Worm (Caenorhabditis elegans) whole organism, young adult: ENCODE measurements around the gene php-3.

ENCODE experiments used
- F10E7.11 ChIP-seq: sonication (generic microtip); optimal IDR thresholded peaks from 2 replicates; lab custom pipeline; 2017; ENCODE audit warnings: mild to moderate bottlenecking, missing genetic modification characterization, moderate library complexity, missing compliant biosample characterization
- F23B12.7 ChIP-seq: sonication (generic microtip); optimal IDR thresholded peaks from 2 replicates; lab custom pipeline; 2017; ENCODE audit warnings: missing genetic modification characterization, mild to moderate bottlenecking, missing compliant biosample characterization, antibody characterized with exemption, moderate library complexity; ENCODE audit not compliant: insufficient read depth
- F39B2.1 ChIP-seq: fragments of 200-800 bp; sonication (Bioruptor generic); IDR thresholded peaks from 2 replicates; pipeline ENCODE4 v1.3.6; 2022; ENCODE audit warnings: missing genetic modification reagents, missing genetic modification characterization, missing compliant biosample characterization
- F57A8.1 ChIP-seq: fragments of 200-800 bp; sonication (Bioruptor generic); optimal IDR thresholded peaks from 2 replicates; lab custom pipeline; 2018; ENCODE audit warnings: mild to moderate bottlenecking, missing genetic modification characterization, moderate library complexity, missing compliant biosample characterization
- F57C9.4 ChIP-seq: sonication (generic microtip); optimal IDR thresholded peaks from 2 replicates; lab custom pipeline; 2017; ENCODE audit warnings: mild to moderate bottlenecking, missing genetic modification characterization, missing compliant biosample characterization
- T07F8.4 ChIP-seq: sonication (generic microtip); optimal IDR thresholded peaks from 2 replicates; lab custom pipeline; 2016; ENCODE audit warnings: mild to moderate bottlenecking, missing genetic modification characterization, moderate library complexity, missing compliant biosample characterization
- Y56A3A.18 ChIP-seq: fragments of 200-800 bp; sonication (Bioruptor generic); IDR thresholded peaks from 2 replicates; pipeline ENCODE4 v1.3.6; 2022; ENCODE audit warnings: missing genetic modification reagents, missing genetic modification characterization, missing compliant biosample characterization
- Y67H2A.10 ChIP-seq: fragments of 200-800 bp; sonication (Bioruptor generic); conservative IDR thresholded peaks from 2 replicates; pipeline ENCODE4 v1.3.6; 2022; ENCODE audit warnings: missing genetic modification reagents, missing genetic modification characterization, missing compliant biosample characterization
- Y95B8A.8 ChIP-seq: fragments of 200-800 bp; sonication (Bioruptor generic); IDR thresholded peaks from 2 replicates; pipeline ENCODE4 v1.3.6; 2022; ENCODE audit warnings: missing genetic modification reagents, missing genetic modification characterization, missing compliant biosample characterization
- attf-6 ChIP-seq: fragments of 200-800 bp; sonication (Bioruptor generic); IDR thresholded peaks from 2 replicates; pipeline ENCODE4 v1.3.6; 2022; ENCODE audit warnings: missing genetic modification reagents, missing genetic modification characterization, missing compliant biosample characterization
- bed-2 ChIP-seq: fragments of 200-800 bp; sonication (Bioruptor generic); IDR thresholded peaks from 2 replicates; pipeline ENCODE4 v1.3.6; 2022; ENCODE audit warnings: missing genetic modification reagents, missing genetic modification characterization, missing compliant biosample characterization
- ceh-27 ChIP-seq: fragments of 200-800 bp; sonication (Bioruptor generic); optimal IDR thresholded peaks from 2 replicates; lab custom pipeline; 2018; ENCODE audit warnings: mild to moderate bottlenecking, missing genetic modification characterization, moderate library complexity, missing compliant biosample characterization
- die-1 ChIP-seq: sonication (generic microtip); optimal IDR thresholded peaks from 2 replicates; lab custom pipeline; 2016; ENCODE audit warnings: missing genotype, mild to moderate bottlenecking, missing genetic modification characterization, missing compliant biosample characterization
- egl-44 ChIP-seq: fragments of 200-800 bp; sonication (Bioruptor generic); IDR thresholded peaks from 2 replicates; pipeline ENCODE4 v1.3.6; 2022; ENCODE audit warnings: missing genetic modification reagents, missing genetic modification characterization, missing compliant biosample characterization
- egrh-3 ChIP-seq: fragments of 200-800 bp; sonication (Bioruptor generic); IDR thresholded peaks from 2 replicates; pipeline ENCODE4 v1.3.6; 2022; ENCODE audit warnings: missing genetic modification reagents, missing genetic modification characterization, missing compliant biosample characterization
- fkh-3 ChIP-seq: sonication (generic microtip); optimal IDR thresholded peaks from 2 replicates; lab custom pipeline; 2016; ENCODE audit warnings: mild to moderate bottlenecking, missing genetic modification characterization, missing compliant biosample characterization
- gei-17 ChIP-seq: fragments of 200-800 bp; sonication (Bioruptor generic); optimal IDR thresholded peaks from 2 replicates; lab custom pipeline; 2018; ENCODE audit warnings: mild to moderate bottlenecking, missing genetic modification characterization, missing compliant biosample characterization
- hmg-20 ChIP-seq: fragments of 200-800 bp; sonication (Bioruptor generic); IDR thresholded peaks from 2 replicates; pipeline ENCODE4 v1.3.6; 2022; ENCODE audit warnings: missing genetic modification reagents, missing genetic modification characterization, missing compliant biosample characterization
- lag-1 ChIP-seq: fragments of 200-800 bp; sonication (Bioruptor generic); IDR thresholded peaks from 2 replicates; pipeline ENCODE4 v1.3.6; 2022; ENCODE audit warnings: missing genetic modification reagents, missing genetic modification characterization, missing compliant biosample characterization
- let-607 ChIP-seq, 2 experiments: fragments of 200-800 bp in 1 of 2; sonication (Bioruptor generic) in 1 of 2; sonication (generic microtip) in 1 of 2; optimal IDR thresholded peaks; 2 replicates each; lab custom pipeline; 2016 to 2018; ENCODE audit warnings: mild to moderate bottlenecking in 2 of 2, missing compliant biosample characterization in 2 of 2, missing genetic modification characterization in 2 of 2, moderate library complexity in 2 of 2, missing genotype in 1 of 2
- lin-26 ChIP-seq: fragments of 200-800 bp; sonication (Bioruptor generic); IDR thresholded peaks from 2 replicates; pipeline ENCODE4 v1.3.6; 2022; ENCODE audit warnings: missing genetic modification reagents, missing genetic modification characterization, missing compliant biosample characterization
- lin-35 ChIP-seq, 3 experiments: fragments of 150-350 bp in 2 of 3; sonication (generic microtip) in 1 of 3; optimal IDR thresholded peaks; 2 replicates each; lab custom pipeline; 2014 to 2018; ENCODE audit warnings: missing biosample characterization in 3 of 3, missing genetic modification characterization in 3 of 3, missing genetic modification reagents in 3 of 3
- lin-54 ChIP-seq: fragments of 200-800 bp; sonication (Bioruptor generic); optimal IDR thresholded peaks from 2 replicates; lab custom pipeline; 2018; ENCODE audit warnings: mild to moderate bottlenecking, missing genetic modification characterization, missing compliant biosample characterization
- lir-1 ChIP-seq: fragments of 200-800 bp; sonication (Bioruptor generic); conservative IDR thresholded peaks from 2 replicates; pipeline ENCODE4 v1.3.6; 2022; ENCODE audit warnings: missing genetic modification reagents, missing genetic modification characterization, missing compliant biosample characterization
- lsl-1 ChIP-seq: fragments of 200-800 bp; sonication (Bioruptor generic); optimal IDR thresholded peaks from 2 replicates; lab custom pipeline; 2018; ENCODE audit warnings: mild to moderate bottlenecking, missing genetic modification characterization, moderate library complexity, missing compliant biosample characterization
- lsy-27 ChIP-seq: sonication (generic microtip); optimal IDR thresholded peaks from 2 replicates; lab custom pipeline; 2017; ENCODE audit warnings: missing genetic modification characterization, mild to moderate bottlenecking, missing compliant biosample characterization, antibody characterized with exemption, missing genotype, borderline replicate concordance; ENCODE audit not compliant: insufficient read depth
- madf-6 ChIP-seq: fragments of 200-800 bp; sonication (Bioruptor generic); IDR thresholded peaks from 2 replicates; pipeline ENCODE4 v1.3.6; 2022; ENCODE audit warnings: missing genetic modification reagents, missing genetic modification characterization, missing compliant biosample characterization
- mcd-1 ChIP-seq: fragments of 200-800 bp; sonication (Bioruptor generic); IDR thresholded peaks from 2 replicates; pipeline ENCODE4 v1.3.6; 2022; ENCODE audit warnings: missing genetic modification reagents, missing genetic modification characterization, missing compliant biosample characterization
- mel-28 ChIP-seq: sonication (generic microtip); optimal IDR thresholded peaks from 2 replicates; lab custom pipeline; 2016; ENCODE audit warnings: borderline replicate concordance, mild to moderate bottlenecking, missing genetic modification characterization, missing compliant biosample characterization
- mxl-1 ChIP-seq: sonication (generic microtip); optimal IDR thresholded peaks from 2 replicates; lab custom pipeline; 2016; ENCODE audit warnings: missing genetic modification characterization, missing compliant biosample characterization
- nfyb-1 ChIP-seq: fragments of 200-800 bp; sonication (Bioruptor generic); IDR thresholded peaks from 2 replicates; pipeline ENCODE4 v1.3.6; 2022; ENCODE audit warnings: missing genetic modification reagents, missing genetic modification characterization, missing compliant biosample characterization
- nhr-80 ChIP-seq: sonication (generic microtip); optimal IDR thresholded peaks from 2 replicates; lab custom pipeline; 2016; ENCODE audit warnings: missing genetic modification characterization, missing compliant biosample characterization
- rec-8 ChIP-seq, 2 experiments: sonication (generic microtip); optimal IDR thresholded peaks; 2 replicates each; lab custom pipeline; 2016; ENCODE audit warnings: mild to moderate bottlenecking in 2 of 2, missing genetic modification characterization in 2 of 2, missing genetic modification reagents in 2 of 2, missing genotype in 2 of 2, missing biosample characterization in 1 of 2, missing compliant biosample characterization in 1 of 2, moderate library complexity in 1 of 2
- repo-1 ChIP-seq: sonication (generic microtip); optimal IDR thresholded peaks from 2 replicates; lab custom pipeline; 2017; ENCODE audit warnings: mild to moderate bottlenecking, missing genetic modification characterization, missing compliant biosample characterization
- snpc-3.4 ChIP-seq: sonication (generic microtip); optimal IDR thresholded peaks from 2 replicates; lab custom pipeline; 2017; ENCODE audit warnings: missing genetic modification characterization, mild to moderate bottlenecking, missing compliant biosample characterization, antibody characterized with exemption, moderate library complexity, missing genotype, missing genetic modification reagents
- sptf-2 ChIP-seq: fragments of 200-800 bp; sonication (Bioruptor generic); optimal IDR thresholded peaks from 2 replicates; lab custom pipeline; 2018; ENCODE audit warnings: mild to moderate bottlenecking, missing genetic modification characterization, missing compliant biosample characterization
- zfh-2 ChIP-seq: fragments of 200-800 bp; sonication (Bioruptor generic); conservative IDR thresholded peaks from 2 replicates; pipeline ENCODE4 v1.3.6; 2022; ENCODE audit warnings: missing genetic modification reagents, missing genetic modification characterization, missing compliant biosample characterization
- ztf-18 ChIP-seq: sonication (generic microtip); optimal IDR thresholded peaks from 2 replicates; lab custom pipeline; 2016; ENCODE audit warnings: missing genotype, mild to moderate bottlenecking, missing genetic modification characterization, missing compliant biosample characterization
- ztf-22 ChIP-seq: fragments of 200-800 bp; sonication (Bioruptor generic); optimal IDR thresholded peaks from 2 replicates; lab custom pipeline; 2018; ENCODE audit warnings: mild to moderate bottlenecking, missing genetic modification characterization, moderate library complexity, missing compliant biosample characterization
- ztf-25 ChIP-seq: fragments of 200-800 bp; sonication (Bioruptor generic); IDR thresholded peaks from 2 replicates; pipeline ENCODE4 v1.3.6; 2022; ENCODE audit warnings: missing genetic modification reagents, missing genetic modification characterization, missing compliant biosample characterization
- ztf-3 ChIP-seq: fragments of 200-800 bp; sonication (Bioruptor generic); optimal IDR thresholded peaks from 2 replicates; lab custom pipeline; 2018; ENCODE audit warnings: mild to moderate bottlenecking, missing genetic modification characterization, missing compliant biosample characterization

php-3 gene

ce11 chrIII:12087564-12087963 is 10.2 kb upstream of the php-3 start:
- TF ChIP-seq F23B12.7 = no peak
- no peak for TF ChIP-seq ztf-18
- no peak for TF ChIP-seq ztf-3 (GFP tag; lab: Kevin White, UChicago)
- TF ChIP-seq repo-1 = no peak
- no peak for TF ChIP-seq lsy-27 (tag; lab: Kevin White, UChicago)
- no peak for TF ChIP-seq egrh-3 (GFP tag; lab: Robert Waterston, UW)
- TF ChIP-seq snpc-3.4 (tag; lab: Kevin White, UChicago) = no peak
- no peak for TF ChIP-seq lin-26 (GFP tag; lab: Robert Waterston, UW)
- no peak for TF ChIP-seq die-1 (tag; lab: Kevin White, UChicago)

ce11 chrIII:12084749-12085307 is 7.5 kb upstream of the php-3 start:
- TF ChIP-seq nfyb-1 (GFP tag; lab: Robert Waterston, UW) = peak; percentile 68
- peak; percentile 59 for TF ChIP-seq zfh-2 (GFP tag; lab: Robert Waterston, UW)
- TF ChIP-seq F57C9.4 = no peak

- TF ChIP-seq lag-1 (GFP tag; lab: Robert Waterston, UW) = no peak
- TF ChIP-seq hmg-20 (GFP tag; lab: Robert Waterston, UW) = no peak
- TF ChIP-seq lir-1 = no peak
- no peak for TF ChIP-seq gei-17 (GFP tag; lab: Kevin White, UChicago)
- TF ChIP-seq ceh-27 (GFP tag; lab: Kevin White, UChicago) = no peak
- TF ChIP-seq ztf-22 = no peak
- TF ChIP-seq F10E7.11 (tag; lab: Kevin White, UChicago) = no peak
- no peak for TF ChIP-seq sptf-2 (GFP tag; lab: Kevin White, UChicago)
- no peak for TF ChIP-seq rec-8 (tag; optimal IDR thresholded peaks at IDR 0.05; lab: Kevin White, UChicago)
- TF ChIP-seq Y67H2A.10 (GFP tag; lab: Robert Waterston, UW) = no peak
- TF ChIP-seq ztf-25 (GFP tag; lab: Robert Waterston, UW) = no peak
- no peak for TF ChIP-seq mel-28 (tag; lab: Kevin White, UChicago)
Measured at ce11 chrIII:12084216-12084615, 6.9 kb upstream of the php-3 start, which contains the start of gene nob-1. Gene nob-1 (minus strand): TSS chrIII:12084316.

- TF ChIP-seq T07F8.4 (tag; lab: Kevin White, UChicago) (no peak), lin-35 (GFP tag; optimal IDR thresholded peaks at IDR 0.05; lab: Kevin White, UChicago) (no peak), zfh-2 (GFP tag; lab: Robert Waterston, UW) (peak; percentile 61), madf-6 (GFP tag; lab: Robert Waterston, UW) (no peak)
Measured at ce11 chrIII:12081992-12082628, 4.8 kb upstream of the php-3 start.

- TF ChIP-seq fkh-3 (tag; lab: Kevin White, UChicago) (no peak), egl-44 (no peak), hmg-20 (GFP tag; lab: Robert Waterston, UW) (no peak), attf-6 (no peak), lin-54 (GFP tag; lab: Kevin White, UChicago) (no peak), mcd-1 (GFP tag; lab: Robert Waterston, UW) (no peak), bed-2 (GFP tag; lab: Robert Waterston, UW) (no peak), Y56A3A.18 (GFP tag; lab: Robert Waterston, UW) (no peak), let-607 (tag; optimal IDR thresholded peaks at IDR 0.05; lab: Kevin White, UChicago) (no peak), mxl-1 (tag; lab: Kevin White, UChicago) (no peak), F57A8.1 (GFP tag; lab: Kevin White, UChicago) (no peak), F39B2.1 (no peak), egrh-3 (GFP tag; lab: Robert Waterston, UW) (no peak), nhr-80 (tag; lab: Kevin White, UChicago) (no peak), lsl-1 (GFP tag; lab: Kevin White, UChicago) (no peak), Y95B8A.8 (no peak)
Measured at ce11 chrIII:12067736-12068135, 9.6 kb downstream of the php-3 start.
